Fruit fly (Drosophila melanogaster): ENCODE data around the gene twe.

DNA sequence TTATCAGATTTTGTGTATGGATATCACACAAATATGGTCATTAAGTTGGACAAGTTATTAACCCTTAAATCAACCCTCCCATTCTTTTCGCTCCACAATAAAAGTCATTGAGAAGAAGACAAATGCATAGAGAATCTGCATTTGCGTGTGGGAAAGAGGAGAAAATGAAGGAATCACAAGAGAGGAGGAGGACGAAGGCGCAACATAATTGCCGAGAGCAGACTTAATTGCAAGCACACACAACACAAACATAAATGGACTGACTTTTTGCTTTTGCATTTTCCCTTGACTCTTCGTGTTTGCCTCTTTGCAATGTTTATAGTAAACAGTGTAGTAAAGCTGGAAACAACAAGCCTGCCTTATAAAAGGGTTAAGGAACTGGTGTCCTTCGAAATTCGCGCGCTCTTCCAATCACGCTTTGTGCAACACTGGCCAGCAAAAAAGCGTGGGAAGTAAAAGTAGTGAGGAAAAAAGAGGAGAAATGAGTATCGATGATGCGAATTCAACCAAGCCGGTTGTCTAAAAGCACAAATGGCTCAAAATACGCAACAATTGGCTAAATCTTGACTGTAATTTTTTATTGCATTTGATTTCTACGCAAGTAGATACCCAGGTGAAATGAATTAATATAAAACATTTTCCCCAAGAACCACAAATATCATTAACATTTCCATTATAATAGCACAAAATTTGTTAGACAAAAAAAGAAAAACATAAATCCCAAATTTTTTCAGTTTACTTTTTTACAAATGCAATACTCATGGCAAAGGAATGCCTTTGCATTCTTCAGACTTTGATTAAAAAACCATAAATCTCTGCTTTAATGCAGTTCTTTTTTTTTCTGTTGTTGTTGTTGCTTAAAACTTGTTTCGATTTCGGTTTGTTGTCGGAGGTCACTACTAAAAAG is 5.7 kb upstream of the twe start:
- TF ChIP-seq CG8119 (GFP tag; IDR thresholded peaks at IDR 0.05): no peak
- TF ChIP-seq Eip75B (GFP tag; optimal IDR thresholded peaks at IDR 0.05): peak; percentile 54
- TF ChIP-seq Lpt (GFP tag; optimal IDR thresholded peaks at IDR 0.05): no peak
- TF ChIP-seq ss (GFP tag; optimal IDR thresholded peaks at IDR 0.05): peak; percentile 28 to 77
- TF ChIP-seq Hr38 (GFP tag; optimal IDR thresholded peaks at IDR 0.05): no peak
- TF ChIP-seq net (GFP tag; optimal IDR thresholded peaks at IDR 0.05): no peak
- no peak for TF ChIP-seq CG6276 (GFP tag; optimal IDR thresholded peaks at IDR 0.05)
- no peak for TF ChIP-seq CG9139 (GFP tag; optimal IDR thresholded peaks at IDR 0.05)
- no peak for TF ChIP-seq Sox102F (GFP tag; optimal IDR thresholded peaks at IDR 0.05)
- no peak for TF ChIP-seq CG6854 (GFP tag; optimal IDR thresholded peaks at IDR 0.05)
- TF ChIP-seq CG6163 (GFP tag; IDR thresholded peaks at IDR 0.05): no peak

All from whole organism, prepupa.